Worm (Caenorhabditis elegans): ENCODE results near the gene ule-3.

ule-3 gene

DNA sequence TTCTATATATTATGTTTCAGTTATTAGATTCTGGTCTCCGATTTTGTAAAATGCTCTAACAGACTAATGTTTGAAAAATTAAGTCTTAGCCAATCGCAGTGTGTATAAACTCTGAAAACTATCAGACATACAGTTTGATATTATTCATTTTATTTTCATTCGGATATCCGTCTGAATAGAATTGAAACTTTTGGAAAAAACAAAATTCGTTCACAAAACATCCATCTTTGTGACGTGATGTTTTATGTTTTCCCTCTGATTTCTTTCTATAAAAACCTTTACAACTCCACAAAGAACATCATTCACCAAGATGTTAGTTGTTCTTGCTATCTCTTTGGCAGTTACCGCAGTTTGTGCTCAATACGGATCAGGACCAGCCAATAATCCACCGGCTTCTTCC is at the start of gene ule-3:
TSS of gene ule-3 (plus strand) at position 301 of the 400 bp plus-strand sequence.
- TF ChIP-seq B0310.2 (tag; optimal IDR thresholded peaks at IDR 0.05) (no peak), sea-1 (GFP tag; conservative IDR thresholded peaks at IDR 0.05) (no peak), ama-1 (optimal IDR thresholded peaks at IDR 0.05) (no peak), tbx-37 (GFP tag; conservative IDR thresholded peaks at IDR 0.05) (no peak), tra-4 (tag; optimal IDR thresholded peaks at IDR 0.05) (no peak), aly-1 (tag; optimal IDR thresholded peaks at IDR 0.05) (no peak), pes-1 (GFP tag; IDR thresholded peaks at IDR 0.05) (no peak), hnd-1 (tag; optimal IDR thresholded peaks at IDR 0.05) (no peak), hmg-4 (GFP tag; optimal IDR thresholded peaks at IDR 0.05) (no peak), F13C5.2 (tag; optimal IDR thresholded peaks at IDR 0.05) (no peak), scrt-1 (GFP tag; IDR thresholded peaks at IDR 0.05) (no peak), ceh-36 (tag; optimal IDR thresholded peaks at IDR 0.05) (no peak), ceh-13 (GFP tag; optimal IDR thresholded peaks at IDR 0.05) (no peak), hmbx-1 (tag; optimal IDR thresholded peaks at IDR 0.05) (no peak), tbx-11 (GFP tag; IDR thresholded peaks at IDR 0.05) (no peak)

- TF ChIP-seq tbx-37 (GFP tag; conservative IDR thresholded peaks at IDR 0.05), result no peak
- no peak for TF ChIP-seq scrt-1 (GFP tag; IDR thresholded peaks at IDR 0.05)
- no peak for TF ChIP-seq ets-7 (tag; optimal IDR thresholded peaks at IDR 0.05)
- TF ChIP-seq hnd-1 (tag; optimal IDR thresholded peaks at IDR 0.05), result no peak
- no peak for TF ChIP-seq tra-4 (tag; optimal IDR thresholded peaks at IDR 0.05)
- TF ChIP-seq tbx-11 (GFP tag; IDR thresholded peaks at IDR 0.05), result no peak
- TF ChIP-seq pes-1 (GFP tag; IDR thresholded peaks at IDR 0.05), result no peak
- no peak for TF ChIP-seq hmbx-1 (tag; optimal IDR thresholded peaks at IDR 0.05)
- TF ChIP-seq sea-1 (GFP tag; conservative IDR thresholded peaks at IDR 0.05), result no peak
- no peak for TF ChIP-seq aly-1 (tag; optimal IDR thresholded peaks at IDR 0.05)
- no peak for TF ChIP-seq flt-1 (GFP tag; IDR thresholded peaks at IDR 0.05)
- no peak for TF ChIP-seq ama-1 (optimal IDR thresholded peaks at IDR 0.05)
- no peak for TF ChIP-seq F13C5.2 (tag; optimal IDR thresholded peaks at IDR 0.05)
- TF ChIP-seq B0310.2 (tag; optimal IDR thresholded peaks at IDR 0.05), result no peak
- TF ChIP-seq hmg-4 (GFP tag; optimal IDR thresholded peaks at IDR 0.05), result no peak
- TF ChIP-seq ceh-36 (tag; optimal IDR thresholded peaks at IDR 0.05), result no peak
- no peak for TF ChIP-seq ceh-13 (GFP tag; optimal IDR thresholded peaks at IDR 0.05)
These were observed 48.6 kb upstream of the ule-3 start, which contains the start of gene srj-21 for ce11 chrV:10745034-10745433. Gene srj-21 (plus strand): TSS chrV:10745334.

ce11 chrV:10747263-10747951 is 46.2 kb upstream of the ule-3 start, which contains the start of the genes selt-1.2 and F28H7.2:
Gene selt-1.2 (minus strand): TSS chrV:10747363.
Gene F28H7.2 (plus strand): TSS chrV:10747901.
- TF ChIP-seq ets-7 (tag; optimal IDR thresholded peaks at IDR 0.05) (no peak), tbx-11 (GFP tag; IDR thresholded peaks at IDR 0.05) (no peak), aly-1 (tag; optimal IDR thresholded peaks at IDR 0.05) (no peak), hmbx-1 (tag; optimal IDR thresholded peaks at IDR 0.05) (no peak), scrt-1 (GFP tag; IDR thresholded peaks at IDR 0.05) (no peak), flt-1 (GFP tag; IDR thresholded peaks at IDR 0.05) (no peak), ama-1 (optimal IDR thresholded peaks at IDR 0.05) (no peak), ceh-36 (tag; optimal IDR thresholded peaks at IDR 0.05) (no peak), hnd-1 (tag; optimal IDR thresholded peaks at IDR 0.05) (no peak), tbx-37 (GFP tag; conservative IDR thresholded peaks at IDR 0.05) (no peak), hmg-4 (GFP tag; optimal IDR thresholded peaks at IDR 0.05) (no peak), sea-1 (GFP tag; conservative IDR thresholded peaks at IDR 0.05) (no peak)

- TF ChIP-seq flt-1 (GFP tag; IDR thresholded peaks at IDR 0.05) (no peak), ama-1 (optimal IDR thresholded peaks at IDR 0.05) (no peak), tbx-11 (GFP tag; IDR thresholded peaks at IDR 0.05) (no peak), F13C5.2 (tag; optimal IDR thresholded peaks at IDR 0.05) (no peak), tra-4 (tag; optimal IDR thresholded peaks at IDR 0.05) (no peak), tbx-37 (GFP tag; conservative IDR thresholded peaks at IDR 0.05) (no peak), hnd-1 (tag; optimal IDR thresholded peaks at IDR 0.05) (no peak), hmg-4 (GFP tag; optimal IDR thresholded peaks at IDR 0.05) (no peak), aly-1 (tag; optimal IDR thresholded peaks at IDR 0.05) (no peak), sea-1 (GFP tag; conservative IDR thresholded peaks at IDR 0.05) (no peak), ets-7 (tag; optimal IDR thresholded peaks at IDR 0.05) (no peak), hmbx-1 (tag; optimal IDR thresholded peaks at IDR 0.05) (no peak), ceh-13 (GFP tag; optimal IDR thresholded peaks at IDR 0.05) (no peak), B0310.2 (tag; optimal IDR thresholded peaks at IDR 0.05) (no peak), ceh-36 (tag; optimal IDR thresholded peaks at IDR 0.05) (no peak)
These were observed 43.0 kb upstream of the ule-3 start, which contains the start of gene F28H7.3 for ce11 chrV:10750630-10751029. Gene F28H7.3 (minus strand): TSS chrV:10750788.

- no peak for TF ChIP-seq flt-1 (GFP tag; IDR thresholded peaks at IDR 0.05)
These were observed 39.5 kb upstream of the ule-3 start, which contains the start of gene F28H7.7 for ce11 chrV:10754050-10754449. Gene F28H7.7 (minus strand): TSS chrV:10754150.

DNA sequence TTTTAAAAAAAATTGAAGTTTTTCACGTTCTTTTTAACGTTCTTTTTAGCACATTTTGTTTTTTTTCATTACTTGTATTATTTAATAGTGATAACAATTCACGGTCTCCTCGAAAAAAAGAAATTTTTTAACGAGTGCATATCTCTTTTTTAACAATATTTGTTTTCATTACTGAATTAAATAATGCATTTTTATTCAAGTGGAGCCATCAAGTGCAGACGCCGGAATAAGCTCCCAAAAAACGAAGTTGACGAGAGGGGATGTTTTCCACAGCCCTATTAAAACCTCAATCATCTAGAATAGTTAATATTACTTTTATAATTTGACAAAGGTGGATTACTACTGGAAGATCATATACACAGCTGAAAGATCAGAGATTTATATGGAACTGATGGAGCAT is 36.9 kb upstream of the ule-3 start, which contains the start of gene irld-6:
TSS of gene irld-6 (minus strand) at position 101 of the 400 bp plus-strand sequence.
- TF ChIP-seq ceh-13 (GFP tag; optimal IDR thresholded peaks at IDR 0.05) (no peak), sea-1 (GFP tag; conservative IDR thresholded peaks at IDR 0.05) (no peak), pes-1 (GFP tag; IDR thresholded peaks at IDR 0.05) (no peak), flt-1 (GFP tag; IDR thresholded peaks at IDR 0.05) (no peak), F13C5.2 (tag; optimal IDR thresholded peaks at IDR 0.05) (no peak), scrt-1 (GFP tag; IDR thresholded peaks at IDR 0.05) (no peak)

- TF ChIP-seq flt-1 (GFP tag; IDR thresholded peaks at IDR 0.05) (no peak), aly-1 (tag; optimal IDR thresholded peaks at IDR 0.05) (no peak), ets-7 (tag; optimal IDR thresholded peaks at IDR 0.05) (no peak), tbx-37 (GFP tag; conservative IDR thresholded peaks at IDR 0.05) (no peak), scrt-1 (GFP tag; IDR thresholded peaks at IDR 0.05) (no peak), F13C5.2 (tag; optimal IDR thresholded peaks at IDR 0.05) (no peak), hmbx-1 (tag; optimal IDR thresholded peaks at IDR 0.05) (no peak), ceh-13 (GFP tag; optimal IDR thresholded peaks at IDR 0.05) (no peak), B0310.2 (tag; optimal IDR thresholded peaks at IDR 0.05) (no peak), hnd-1 (tag; optimal IDR thresholded peaks at IDR 0.05) (no peak), ceh-36 (tag; optimal IDR thresholded peaks at IDR 0.05) (no peak), tbx-11 (GFP tag; IDR thresholded peaks at IDR 0.05) (no peak), tra-4 (tag; optimal IDR thresholded peaks at IDR 0.05) (no peak), hmg-4 (GFP tag; optimal IDR thresholded peaks at IDR 0.05) (no peak), pes-1 (GFP tag; IDR thresholded peaks at IDR 0.05) (no peak), ama-1 (optimal IDR thresholded peaks at IDR 0.05) (no peak), sea-1 (GFP tag; conservative IDR thresholded peaks at IDR 0.05) (no peak)
These were observed 36.5 kb upstream of the ule-3 start for ce11 chrV:10757128-10757527.
